Worm (Caenorhabditis elegans) whole organism, late embryonic: ENCODE data around the gene tpan-1.

Experiments used
- C08G9.2 ChIP-seq: sonication (generic microtip); optimal IDR thresholded peaks from 2 replicates; lab custom pipeline; 2016; ENCODE audit warnings: mild to moderate bottlenecking, missing genetic modification characterization, moderate library complexity, missing compliant biosample characterization
- F13H6.1 ChIP-seq: sonication (generic microtip); optimal IDR thresholded peaks from 2 replicates; lab custom pipeline; 2016; ENCODE audit warnings: missing genetic modification characterization, missing compliant biosample characterization
- T23F11.4 ChIP-seq: fragments of 200-800 bp; sonication (Bioruptor generic); optimal IDR thresholded peaks from 2 replicates; lab custom pipeline; 2018; ENCODE audit warnings: mild to moderate bottlenecking, missing genetic modification characterization, missing compliant biosample characterization
- Y22D7AL.16 ChIP-seq: sonication (generic microtip); optimal IDR thresholded peaks from 2 replicates; lab custom pipeline; 2016; ENCODE audit warnings: missing genetic modification characterization, missing compliant biosample characterization
- ahr-1 ChIP-seq: sonication (generic microtip); optimal IDR thresholded peaks from 2 replicates; lab custom pipeline; 2016; ENCODE audit warnings: missing genetic modification characterization, missing compliant biosample characterization
- ceh-14 ChIP-seq: sonication (generic microtip); optimal IDR thresholded peaks from 2 replicates; lab custom pipeline; 2016; ENCODE audit warnings: missing genotype, missing genetic modification characterization, missing compliant biosample characterization
- ceh-18 ChIP-seq: sonication (generic microtip); optimal IDR thresholded peaks from 2 replicates; lab custom pipeline; 2016; ENCODE audit warnings: missing genetic modification characterization, missing compliant biosample characterization
- ceh-2 ChIP-seq: sonication (generic microtip); optimal IDR thresholded peaks from 2 replicates; lab custom pipeline; 2016; ENCODE audit warnings: missing genotype, missing genetic modification characterization, missing compliant biosample characterization
- ceh-22 ChIP-seq: sonication (generic microtip); optimal IDR thresholded peaks from 2 replicates; lab custom pipeline; 2017; ENCODE audit warnings: missing biosample characterization, missing genetic modification characterization
- ceh-24 ChIP-seq: sonication (generic microtip); optimal IDR thresholded peaks from 2 replicates; lab custom pipeline; 2016; ENCODE audit warnings: mild to moderate bottlenecking, missing genetic modification characterization, missing compliant biosample characterization
- ceh-30 ChIP-seq: fragments of 150-350 bp; optimal IDR thresholded peaks from 2 replicates; lab custom pipeline; 2014; ENCODE audit warnings: missing biosample characterization, missing genetic modification characterization
- ceh-31 ChIP-seq: sonication (generic microtip); optimal IDR thresholded peaks from 2 replicates; lab custom pipeline; 2016; ENCODE audit warnings: missing genetic modification characterization, missing compliant biosample characterization
- ceh-48 ChIP-seq: sonication (generic microtip); optimal IDR thresholded peaks from 2 replicates; lab custom pipeline; 2016; ENCODE audit warnings: missing genetic modification characterization, inconsistent platforms, missing compliant biosample characterization
- ceh-6 ChIP-seq: fragments of 200-800 bp; sonication (Bioruptor generic); optimal IDR thresholded peaks from 2 replicates; lab custom pipeline; 2018; ENCODE audit warnings: mild to moderate bottlenecking, missing genetic modification characterization, missing compliant biosample characterization
- dmd-4 ChIP-seq: sonication (generic microtip); optimal IDR thresholded peaks from 2 replicates; lab custom pipeline; 2016; ENCODE audit warnings: borderline replicate concordance, missing genetic modification characterization, missing compliant biosample characterization
- dve-1 ChIP-seq: sonication (generic microtip); optimal IDR thresholded peaks from 2 replicates; lab custom pipeline; 2017; ENCODE audit warnings: antibody characterized with exemption, mild to moderate bottlenecking, missing genetic modification characterization, missing compliant biosample characterization
- gmeb-2 ChIP-seq: sonication (generic microtip); optimal IDR thresholded peaks from 2 replicates; lab custom pipeline; 2016; ENCODE audit warnings: missing genetic modification characterization, inconsistent platforms, missing compliant biosample characterization
- hlh-15 ChIP-seq: sonication (generic microtip); optimal IDR thresholded peaks from 2 replicates; lab custom pipeline; 2016; ENCODE audit warnings: missing genetic modification characterization, missing compliant biosample characterization
- hlh-30 ChIP-seq: sonication (generic microtip); optimal IDR thresholded peaks from 2 replicates; lab custom pipeline; 2017; ENCODE audit warnings: antibody characterized with exemption, missing genetic modification characterization, missing compliant biosample characterization; ENCODE audit not compliant: insufficient read depth
- hlh-6 ChIP-seq: sonication (generic microtip); optimal IDR thresholded peaks from 2 replicates; lab custom pipeline; 2016; ENCODE audit warnings: missing genotype, missing genetic modification characterization, missing compliant biosample characterization
- madf-2 ChIP-seq: sonication (generic microtip); optimal IDR thresholded peaks from 2 replicates; lab custom pipeline; 2017; ENCODE audit warnings: missing genetic modification characterization, missing compliant biosample characterization
- nfya-1 ChIP-seq: sonication (generic microtip); optimal IDR thresholded peaks from 2 replicates; lab custom pipeline; 2017; ENCODE audit warnings: missing genetic modification characterization, mild to moderate bottlenecking, missing compliant biosample characterization, antibody characterized with exemption, moderate library complexity
- npax-4 ChIP-seq: sonication (generic microtip); optimal IDR thresholded peaks from 2 replicates; lab custom pipeline; 2016; ENCODE audit warnings: missing genetic modification characterization, missing compliant biosample characterization
- odd-2 ChIP-seq: sonication (generic microtip); optimal IDR thresholded peaks from 2 replicates; lab custom pipeline; 2017; ENCODE audit warnings: antibody characterized with exemption, mild to moderate bottlenecking, missing genetic modification characterization, missing compliant biosample characterization
- pax-1 ChIP-seq: fragments of 150-350 bp; optimal IDR thresholded peaks from 2 replicates; lab custom pipeline; 2014; ENCODE audit warnings: missing biosample characterization, missing genetic modification characterization
- pha-2 ChIP-seq: sonication (generic microtip); optimal IDR thresholded peaks from 2 replicates; lab custom pipeline; 2017; ENCODE audit warnings: mild to moderate bottlenecking, missing genetic modification characterization, missing compliant biosample characterization
- pha-4 ChIP-seq: fragments of 150-350 bp; optimal IDR thresholded peaks from 2 replicates; lab custom pipeline; 2018; ENCODE audit warnings: missing biosample characterization, missing genetic modification reagents, missing genetic modification characterization
- pqm-1 ChIP-seq: sonication (generic microtip); optimal IDR thresholded peaks from 2 replicates; lab custom pipeline; 2016; ENCODE audit warnings: missing genetic modification characterization, missing compliant biosample characterization
- rnt-1 ChIP-seq: sonication (generic microtip); optimal IDR thresholded peaks from 2 replicates; lab custom pipeline; 2016; ENCODE audit warnings: missing genetic modification characterization, missing compliant biosample characterization
- sdc-2 ChIP-seq: sonication (generic microtip); optimal IDR thresholded peaks from 2 replicates; lab custom pipeline; 2016; ENCODE audit warnings: missing genotype, missing genetic modification characterization, missing compliant biosample characterization
- sox-4 ChIP-seq: sonication (generic microtip); optimal IDR thresholded peaks from 2 replicates; lab custom pipeline; 2017; ENCODE audit warnings: mild to moderate bottlenecking, missing genetic modification characterization, inconsistent platforms, missing compliant biosample characterization
- tbx-2 ChIP-seq: sonication (generic microtip); optimal IDR thresholded peaks from 2 replicates; lab custom pipeline; 2016; ENCODE audit warnings: missing genetic modification characterization, missing compliant biosample characterization
- tbx-7 ChIP-seq: sonication (generic microtip); optimal IDR thresholded peaks from 2 replicates; lab custom pipeline; 2016; ENCODE audit warnings: missing genotype, missing genetic modification characterization, missing compliant biosample characterization
- ttx-3 ChIP-seq: sonication (generic microtip); optimal IDR thresholded peaks from 2 replicates; lab custom pipeline; 2016; ENCODE audit warnings: missing genetic modification reagents, missing genetic modification characterization, missing compliant biosample characterization
- unc-3 ChIP-seq, 2 experiments: fragments of 200-800 bp in 1 of 2; sonication (Bioruptor generic) in 1 of 2; sonication (generic microtip) in 1 of 2; conservative IDR thresholded peaks in 1 of 2; optimal IDR thresholded peaks in 1 of 2; 2 replicates each; pipeline versions ENCODE4 v1.3.6 to Lab custom; 2016 to 2022; ENCODE audit warnings: missing compliant biosample characterization in 2 of 2, missing genetic modification characterization in 2 of 2, missing genetic modification reagents in 1 of 2
- unc-42 ChIP-seq: sonication (generic microtip); optimal IDR thresholded peaks from 2 replicates; lab custom pipeline; 2016; ENCODE audit warnings: missing genotype, missing genetic modification characterization, missing compliant biosample characterization
- unc-55 ChIP-seq: sonication (generic microtip); optimal IDR thresholded peaks from 2 replicates; lab custom pipeline; 2017; ENCODE audit warnings: missing biosample characterization, missing genetic modification reagents, missing genetic modification characterization
- zip-5 ChIP-seq: sonication (generic microtip); optimal IDR thresholded peaks from 2 replicates; lab custom pipeline; 2016; ENCODE audit warnings: missing genetic modification characterization, missing compliant biosample characterization
- ztf-16 ChIP-seq: sonication (generic microtip); optimal IDR thresholded peaks from 2 replicates; lab custom pipeline; 2017; ENCODE audit warnings: missing genetic modification characterization, missing compliant biosample characterization

tpan-1 gene

ce11 chrV:20826618-20827017, 37.3 kb downstream of the tpan-1 start:
- TF ChIP-seq pha-2 (tag; lab: Kevin White, UChicago) (no peak), ahr-1 (no peak), hlh-6 (tag; lab: Kevin White, UChicago) (no peak), unc-3 (GFP tag; conservative IDR thresholded peaks at IDR 0.05; lab: Robert Waterston, UW) (no peak), unc-3 (tag; optimal IDR thresholded peaks at IDR 0.05; lab: Kevin White, UChicago) (no peak), tbx-7 (tag; lab: Kevin White, UChicago) (no peak), hlh-30 (tag; lab: Kevin White, UChicago) (no peak), rnt-1 (tag; lab: Kevin White, UChicago) (no peak), pax-1 (tag; lab: Kevin White, UChicago) (no peak), ceh-18 (no peak), ceh-48 (no peak), C08G9.2 (tag; lab: Kevin White, UChicago) (no peak), zip-5 (tag; lab: Kevin White, UChicago) (no peak), pha-4 (no peak), ceh-14 (tag; lab: Kevin White, UChicago) (no peak), madf-2 (no peak), dmd-4 (tag; lab: Kevin White, UChicago) (no peak), sox-4 (no peak)

DNA sequence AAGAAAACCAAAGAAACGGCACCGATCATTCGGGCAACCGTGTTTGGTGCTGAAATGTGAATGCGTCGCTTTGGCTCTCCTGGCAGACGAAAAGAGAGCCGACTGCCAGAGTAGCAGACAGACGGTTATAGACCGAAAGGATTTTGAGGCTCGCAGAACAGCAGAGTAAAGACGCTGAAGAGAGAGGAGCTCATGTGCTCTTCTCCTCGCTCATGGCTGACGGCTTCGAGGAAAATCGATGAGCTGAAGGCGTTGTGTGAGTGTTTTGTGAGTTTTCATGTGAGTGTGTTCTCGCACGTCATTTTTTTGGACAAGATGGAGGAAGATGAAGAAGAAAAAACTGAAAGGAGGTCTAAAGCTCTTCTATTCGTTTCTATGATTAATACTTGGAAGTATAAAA, 39.5 kb downstream of the tpan-1 start, which contains the start of gene sbt-1:
Gene sbt-1 (minus strand): TSS at position 62 of the 400 bp plus-strand sequence.
- TF ChIP-seq ceh-48 (peak; percentile 96), ceh-2 (tag; lab: Kevin White, UChicago) (no peak), F13H6.1 (tag; lab: Kevin White, UChicago) (no peak), hlh-15 (tag; lab: Kevin White, UChicago) (no peak), gmeb-2 (tag; lab: Kevin White, UChicago) (no peak), unc-55 (peak; percentile 68), tbx-2 (tag; lab: Kevin White, UChicago) (peak; percentile 30), pha-4 (no peak), pqm-1 (no peak), T23F11.4 (GFP tag; lab: Kevin White, UChicago) (no peak), unc-42 (peak; percentile 56), npax-4 (tag; lab: Kevin White, UChicago) (no peak), pax-1 (tag; lab: Kevin White, UChicago) (no peak), nfya-1 (tag; lab: Kevin White, UChicago) (peak; percentile 68), ceh-31 (peak; percentile 69), sdc-2 (tag; lab: Kevin White, UChicago) (no peak), ceh-18 (peak; percentile 7), dve-1 (no peak), zip-5 (tag; lab: Kevin White, UChicago) (no peak), hlh-30 (tag; lab: Kevin White, UChicago) (peak; percentile 63), ceh-22 (tag; lab: Kevin White, UChicago) (no peak), ahr-1 (no peak), ceh-24 (no peak), Y22D7AL.16 (tag; lab: Kevin White, UChicago) (no peak), sox-4 (no peak)
- TF ChIP-seq, all 69 proteins: peak for 8

- TF ChIP-seq hlh-6 (tag; lab: Kevin White, UChicago) (no peak), pqm-1 (no peak), ceh-6 (no peak), T23F11.4 (GFP tag; lab: Kevin White, UChicago) (no peak), ttx-3 (tag; lab: Kevin White, UChicago) (no peak), dmd-4 (tag; lab: Kevin White, UChicago) (no peak), ceh-24 (no peak), ceh-30 (tag; lab: Kevin White, UChicago) (no peak), ceh-31 (no peak), unc-42 (no peak), odd-2 (tag; lab: Kevin White, UChicago) (no peak), unc-55 (no peak), ztf-16 (tag; lab: Kevin White, UChicago) (no peak)
Observed at ce11 chrV:20829511-20829910, 40.2 kb downstream of the tpan-1 start, which contains the start of gene num-1. Gene num-1, plus strand, starts transcription at chrV:20829811.
